Fruit fly (Drosophila melanogaster): ENCODE data around the gene CG14717.

The CG14717 gene

DNA sequence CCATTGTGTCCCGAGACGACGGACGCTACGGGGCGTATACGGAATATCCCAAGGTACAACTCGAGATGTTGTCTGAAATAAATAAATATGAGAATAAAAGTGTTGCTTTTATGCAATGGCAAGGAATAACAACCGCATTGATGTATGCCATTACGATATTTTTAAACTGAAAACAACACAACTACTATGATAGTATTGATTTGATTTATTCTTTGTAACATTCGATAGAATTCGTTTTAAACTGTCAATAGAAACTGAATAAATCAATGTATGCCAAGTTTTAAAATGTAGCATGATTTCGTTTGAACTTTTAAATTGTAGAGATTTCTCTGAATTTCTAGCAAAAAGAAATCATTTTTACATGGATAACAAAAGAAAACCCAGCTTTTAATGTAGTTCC lies at the start of gene CG14717:
Gene CG14717, plus strand, starts transcription at position 301 of the 400 bp plus-strand sequence.
- TF ChIP-seq chn (GFP tag; optimal IDR thresholded peaks at IDR 0.05) (no peak), PHDP (tag; optimal IDR thresholded peaks at IDR 0.05) (no peak), CG15601 (tag; optimal IDR thresholded peaks at IDR 0.05) (no peak), Kr (GFP tag; optimal IDR thresholded peaks at IDR 0.05) (no peak), seq (GFP tag; IDR thresholded peaks at IDR 0.05) (no peak), CG6272 (GFP tag; IDR thresholded peaks at IDR 0.05) (no peak), trem (tag; optimal IDR thresholded peaks at IDR 0.05) (no peak), tx (GFP tag; optimal IDR thresholded peaks at IDR 0.05) (no peak), D (optimal IDR thresholded peaks at IDR 0.05) (no peak), D (GFP tag; optimal IDR thresholded peaks at IDR 0.05) (no peak), CG16815 (GFP tag; optimal IDR thresholded peaks at IDR 0.05) (no peak), H2.0 (GFP tag; IDR thresholded peaks at IDR 0.05) (no peak), Jarid2 (GFP tag; optimal IDR thresholded peaks at IDR 0.05) (no peak), Xrp1 (GFP tag; IDR thresholded peaks at IDR 0.05) (no peak)

DNA sequence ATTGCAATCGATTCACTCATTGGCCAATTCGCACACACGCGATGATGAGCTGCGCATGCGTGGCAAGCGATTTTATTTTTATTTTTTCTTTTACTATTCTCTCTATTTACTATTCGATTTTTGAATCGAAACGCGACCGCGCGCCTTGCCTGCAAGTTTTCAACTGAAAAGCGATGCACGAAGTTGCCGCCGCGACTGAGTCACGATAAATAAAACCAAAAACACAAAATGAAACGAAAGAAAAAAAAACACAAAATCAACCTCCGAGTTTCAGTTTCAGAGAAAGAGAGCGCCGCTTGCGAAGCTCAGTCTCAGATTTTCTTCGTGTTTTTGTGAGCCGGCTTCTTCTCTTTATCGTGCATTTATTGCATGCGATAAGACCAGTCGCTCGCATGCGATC lies 49.5 kb upstream of the CG14717 start:
- TF ChIP-seq Bdp1 (GFP tag; optimal IDR thresholded peaks at IDR 0.05), result no peak
- no peak for TF ChIP-seq CG16815 (GFP tag; optimal IDR thresholded peaks at IDR 0.05)
- TF ChIP-seq CG15073 (GFP tag; optimal IDR thresholded peaks at IDR 0.05), result no peak
- peak in 1 of 2 experiments; percentile 34 for TF ChIP-seq Trl (optimal IDR thresholded peaks at IDR 0.05)
- TF ChIP-seq Trl (GFP tag; optimal IDR thresholded peaks at IDR 0.05), result no peak
- no peak for TF ChIP-seq CG17802 (tag; optimal IDR thresholded peaks at IDR 0.05)
- TF ChIP-seq bsh (GFP tag; optimal IDR thresholded peaks at IDR 0.05), result peak in 1 of 2 experiments; percentile 73
- 0 out of 2 replicates have a peak, but pooled peaks have one; percentile 23 for TF ChIP-seq Drgx (GFP tag; IDR thresholded peaks at IDR 0.05)
- peak; percentile 71 for TF ChIP-seq CG3163 (GFP tag; optimal IDR thresholded peaks at IDR 0.05)
- peak; percentile 20; the same call in 1 of the 2 replicates for TF ChIP-seq CG13287 (GFP tag; IDR thresholded peaks at IDR 0.05; ENCODE audit: partially characterized antibody)
- TF ChIP-seq Lpt (GFP tag; optimal IDR thresholded peaks at IDR 0.05), result no peak
- no peak for TF ChIP-seq CG5953 (GFP tag; IDR thresholded peaks at IDR 0.05)
- TF ChIP-seq CG18764 (GFP tag; optimal IDR thresholded peaks at IDR 0.05), result no peak
- no peak for TF ChIP-seq CG43689 (GFP tag; IDR thresholded peaks at IDR 0.05)
- peak; percentile 2 for TF ChIP-seq ATbp (GFP tag; optimal IDR thresholded peaks at IDR 0.05)
- TF ChIP-seq hbn (GFP tag; IDR thresholded peaks at IDR 0.05; ENCODE audit: partially characterized antibody), result 0 out of 2 replicates have a peak, but pooled peaks have one; percentile 31
- no peak for TF ChIP-seq CG6791 (GFP tag; IDR thresholded peaks at IDR 0.05; ENCODE audit: partially characterized antibody)
- no peak for TF ChIP-seq CG42726 (GFP tag; IDR thresholded peaks at IDR 0.05; ENCODE audit: partially characterized antibody)
- TF ChIP-seq wek (GFP tag; optimal IDR thresholded peaks at IDR 0.05), result no peak
- peak; percentile 51 for TF ChIP-seq Deaf1 (tag; optimal IDR thresholded peaks at IDR 0.05)
- no peak for TF ChIP-seq CG10147 (GFP tag; optimal IDR thresholded peaks at IDR 0.05)
- no peak for TF ChIP-seq Sox100B (GFP tag; optimal IDR thresholded peaks at IDR 0.05)
- peak; percentile 49 for TF ChIP-seq Med (GFP tag)
- TF ChIP-seq H15 (GFP tag; IDR thresholded peaks at IDR 0.05), result no peak
- no peak for TF ChIP-seq Kr (GFP tag; optimal IDR thresholded peaks at IDR 0.05)
- 0 out of 3 replicates have a peak, but pooled peaks have one; percentile 42 for TF ChIP-seq CG2199 (GFP tag; IDR thresholded peaks at IDR 0.05)
- TF ChIP-seq nom (GFP tag; optimal IDR thresholded peaks at IDR 0.05), result peak; percentile 98
- TF ChIP-seq otp (GFP tag; IDR thresholded peaks at IDR 0.05), result 0 out of 3 replicates have a peak, but pooled peaks have one; percentile 4
- TF ChIP-seq unc-4 (GFP tag; IDR thresholded peaks at IDR 0.05; ENCODE audit: partially characterized antibody), result no peak
- TF ChIP-seq CG34422 (GFP tag; IDR thresholded peaks at IDR 0.05), result peak; percentile 51; the same call in 1 of the 3 replicates
- TF ChIP-seq sqz (GFP tag; optimal IDR thresholded peaks at IDR 0.05), result peak; percentile 62
- no peak for TF ChIP-seq CG3847 (GFP tag; IDR thresholded peaks at IDR 0.05)
- TF ChIP-seq chinmo (GFP tag; IDR thresholded peaks at IDR 0.05; ENCODE audit: partially characterized antibody), result 0 out of 4 replicates have a peak, but pooled peaks have one; percentile 74
